Worm (Caenorhabditis elegans) whole organism, midembryonic: ENCODE measurements around the gene clec-3.

Experiments
- ref-1 ChIP-seq: fragments of 200-800 bp; sonication (Bioruptor generic); conservative IDR thresholded peaks from 2 replicates; pipeline ENCODE4 v1.3.6; 2022; ENCODE audit warnings: missing genetic modification reagents, missing genetic modification characterization, missing compliant biosample characterization
- ztf-23 ChIP-seq: fragments of 200-800 bp; sonication (Bioruptor generic); IDR thresholded peaks from 2 replicates; pipeline ENCODE4 v1.3.6; 2022; ENCODE audit warnings: missing genetic modification reagents, missing genetic modification characterization, missing compliant biosample characterization
- ztf-29 ChIP-seq: fragments of 200-800 bp; sonication (Bioruptor generic); IDR thresholded peaks from 2 replicates; pipeline ENCODE4 v1.3.6; 2022; ENCODE audit warnings: missing genetic modification reagents, missing genetic modification characterization, missing compliant biosample characterization

DNA sequence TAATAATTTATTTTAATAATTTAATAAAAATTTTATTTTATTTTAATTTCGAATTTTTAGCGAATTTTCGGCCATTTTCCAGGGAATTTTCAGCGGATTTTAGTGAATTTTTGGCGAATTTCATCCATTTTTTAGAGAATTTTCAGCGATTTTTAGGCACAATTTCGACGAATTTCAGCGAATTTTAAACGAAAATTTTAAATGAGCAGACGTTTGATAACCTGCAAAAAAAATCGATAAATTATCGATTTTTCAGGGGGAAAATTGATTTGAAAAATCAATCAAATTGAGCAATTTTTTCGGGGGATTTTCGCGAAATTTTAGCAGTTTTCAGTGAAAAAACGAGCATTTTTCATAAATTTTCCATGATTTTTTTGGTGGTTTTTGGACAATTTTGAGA lies 48.9 kb upstream of the clec-3 start:
- no peak for TF ChIP-seq ztf-23 (GFP tag; lab: Robert Waterston, UW)
- no peak for TF ChIP-seq ztf-29 (GFP tag; lab: Robert Waterston, UW)
- no peak for TF ChIP-seq ref-1 (GFP tag; lab: Robert Waterston, UW)
